Fruit fly (Drosophila melanogaster) S2 (cell line): ENCODE results near the gene CG13311.

Experiments used
- CG8478 ChIP-seq: fragments of >200 bp; optimal IDR thresholded peaks from 2 replicates; lab custom pipeline; 2018
- CTCF ChIP-seq, 2 experiments: fragments of >200 bp; optimal IDR thresholded peaks; 2 replicates each; lab custom pipeline; 2018

Gene CG13311

DNA sequence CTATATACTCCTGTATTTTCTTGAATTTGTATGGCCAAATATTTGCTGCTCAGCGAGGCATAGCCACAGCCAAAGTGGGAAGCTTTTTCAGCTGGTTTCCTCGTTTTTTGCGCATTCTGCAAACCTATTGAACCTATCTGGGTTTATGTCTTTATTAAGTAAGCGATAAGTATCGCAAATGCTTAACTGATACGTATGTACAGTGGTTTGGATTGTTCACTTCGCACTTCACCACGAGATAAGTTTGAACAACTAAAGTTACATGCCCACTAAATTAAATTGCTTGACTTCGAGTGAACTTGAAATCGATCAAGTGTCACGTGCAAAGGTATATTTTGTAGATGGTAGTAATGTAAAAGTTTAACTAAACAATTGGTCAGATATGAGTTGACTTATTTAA lies 28.3 kb downstream of the CG13311 start:
- TF ChIP-seq CG8478, result no peak
- TF ChIP-seq CTCF (optimal IDR thresholded peaks at IDR 0.05; lab: Kevin White, UChicago), result no peak

DNA sequence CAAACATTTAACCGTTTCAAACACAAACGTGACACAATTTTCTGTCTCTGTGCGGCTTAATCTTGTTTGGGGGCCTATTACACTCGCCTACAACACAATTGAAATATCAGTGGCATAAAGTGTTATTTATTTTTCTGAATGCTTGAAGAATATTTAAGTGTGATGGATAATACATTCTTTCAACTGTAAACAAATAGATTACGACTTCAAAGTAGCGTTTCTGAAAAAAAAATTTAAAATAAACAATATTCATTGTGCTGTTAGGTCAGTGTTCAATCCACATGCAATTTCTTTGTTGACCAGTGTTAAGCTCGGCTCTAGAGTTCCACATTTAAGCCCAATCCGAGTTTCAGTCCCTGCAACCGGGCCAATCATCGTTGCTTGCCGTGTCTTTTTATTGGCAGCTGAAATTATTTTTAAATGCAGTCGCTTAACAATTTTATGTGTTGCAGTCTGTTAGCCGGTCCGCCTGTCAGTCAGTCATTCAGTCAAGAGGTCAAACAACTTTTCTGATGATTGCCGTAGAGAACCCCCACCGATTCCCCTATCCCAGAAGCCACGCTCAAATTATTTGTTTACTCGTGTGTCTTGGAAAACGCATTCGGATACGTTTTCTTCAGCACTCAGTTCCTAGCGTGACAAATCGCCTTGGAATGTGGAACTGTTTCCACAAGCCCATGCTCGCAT lies 28.8 kb downstream of the CG13311 start:
- TF ChIP-seq CG8478 (no peak), CTCF (optimal IDR thresholded peaks at IDR 0.05; lab: Kevin White, UChicago) (no peak)

DNA sequence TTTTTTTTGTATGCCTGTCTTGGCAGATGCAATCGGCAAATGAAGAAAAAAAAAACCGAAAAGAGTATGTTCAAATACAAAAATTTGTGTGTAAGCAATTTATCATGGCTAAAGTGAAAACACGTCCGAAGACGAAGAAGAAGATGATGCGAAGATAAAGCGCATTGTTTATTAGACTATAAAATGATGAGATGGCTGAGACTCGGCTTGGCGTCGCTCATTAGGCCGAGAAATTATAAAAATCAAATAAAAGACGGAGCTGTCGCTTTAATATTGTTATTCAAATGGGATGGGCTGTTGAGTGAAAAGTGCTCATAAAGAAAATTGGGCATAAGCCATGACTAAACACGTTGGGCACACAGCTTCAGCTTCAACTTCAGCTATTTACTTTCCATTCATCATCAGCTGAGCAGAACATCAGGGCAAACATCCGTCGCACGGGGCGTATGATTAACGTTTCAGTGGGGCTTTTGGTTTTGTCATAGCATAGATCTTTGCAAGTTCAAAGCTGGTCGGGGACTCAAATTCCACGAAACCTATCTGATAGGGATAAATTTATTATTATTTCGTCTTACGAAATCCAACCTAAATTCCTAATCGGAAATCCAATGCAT lies 31.2 kb downstream of the CG13311 start:
- TF ChIP-seq CTCF (optimal IDR thresholded peaks at IDR 0.05; lab: Kevin White, UChicago), result no peak
- no peak for TF ChIP-seq CG8478

- TF ChIP-seq CG8478 (no peak), CTCF (optimal IDR thresholded peaks at IDR 0.05; lab: Kevin White, UChicago) (no peak)
These were observed 34.1 kb downstream of the CG13311 start for dm6 chr3L:8767876-8768275.

DNA sequence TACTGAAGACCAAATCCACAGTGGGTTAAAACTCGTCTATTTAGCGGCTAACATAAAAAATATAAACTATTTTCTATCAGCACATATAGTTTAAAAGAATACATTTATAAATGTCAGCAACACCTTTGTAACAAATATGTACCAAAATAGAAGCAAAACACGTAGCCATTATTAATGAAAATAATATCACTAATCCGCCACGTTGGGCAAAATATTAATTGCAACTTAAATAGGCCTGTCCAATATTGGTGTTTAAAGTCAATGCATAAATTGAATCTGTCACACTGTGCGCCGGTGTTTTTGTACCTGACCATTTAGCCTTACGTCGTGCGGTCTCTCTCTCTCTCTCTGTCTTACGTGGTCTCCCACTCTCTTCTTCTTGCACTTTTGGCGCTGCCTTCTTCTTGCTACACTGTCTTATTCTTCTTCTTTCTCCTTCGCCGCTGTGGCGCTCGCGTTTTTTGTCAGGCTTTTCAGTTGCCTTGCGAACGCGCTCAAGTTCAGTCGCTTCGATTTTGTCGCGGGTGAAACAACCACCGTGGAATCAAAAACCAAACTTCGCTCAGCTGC lies 35.9 kb downstream of the CG13311 start:
- TF ChIP-seq CG8478 (no peak), CTCF (optimal IDR thresholded peaks at IDR 0.05; lab: Kevin White, UChicago) (no peak)

DNA sequence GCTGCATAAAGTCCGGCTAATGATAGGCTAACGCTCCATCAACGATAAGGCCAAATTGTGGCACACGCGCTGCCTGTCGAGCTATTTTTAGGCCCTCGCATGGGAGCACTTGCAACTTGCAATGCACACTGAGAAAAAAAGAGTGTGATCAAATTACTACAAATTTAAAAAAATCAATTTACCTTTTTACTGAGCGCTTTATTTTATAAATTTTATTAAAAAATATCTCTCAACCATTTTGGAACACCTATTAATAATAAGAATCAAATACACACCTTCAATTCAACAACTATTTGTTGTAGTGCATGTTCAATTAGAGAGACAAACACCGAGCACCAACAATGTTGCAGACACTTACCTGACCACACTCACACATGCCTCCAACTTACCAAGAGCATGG lies 36.5 kb downstream of the CG13311 start:
- TF ChIP-seq CTCF (optimal IDR thresholded peaks at IDR 0.05; lab: Kevin White, UChicago) (no peak), CG8478 (no peak)

dm6 chr3L:8763794-8764193 lies 38.2 kb downstream of the CG13311 start:
- TF ChIP-seq CTCF (optimal IDR thresholded peaks at IDR 0.05; lab: Kevin White, UChicago) (no peak), CG8478 (no peak)

dm6 chr3L:8763037-8763454 lies 38.9 kb downstream of the CG13311 start:
- TF ChIP-seq CTCF (optimal IDR thresholded peaks at IDR 0.05; lab: Kevin White, UChicago) (no peak), CG8478 (no peak)

DNA sequence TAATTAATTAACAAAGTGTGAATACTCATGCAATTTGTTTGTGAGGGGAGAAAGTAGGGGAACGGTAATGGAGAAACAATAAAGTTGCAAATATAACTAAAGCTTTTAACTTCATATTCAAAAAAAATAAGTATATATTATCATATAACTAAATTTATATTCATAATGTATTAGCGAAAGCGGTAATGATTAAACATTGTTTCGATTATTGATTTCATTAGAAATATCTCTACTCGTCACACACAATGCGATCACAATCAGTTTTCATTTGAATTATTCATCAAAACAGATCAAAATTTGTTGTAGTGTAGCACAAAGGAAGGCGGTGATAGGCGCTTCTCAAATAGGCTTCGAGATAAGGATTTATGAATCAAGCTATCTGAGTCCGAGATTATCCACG lies 46.3 kb downstream of the CG13311 start, which contains the start of gene CG6576:
Gene CG6576 (plus strand): TSS at position 301 of the 400 bp plus-strand sequence.
- TF ChIP-seq CG8478 (no peak), CTCF (optimal IDR thresholded peaks at IDR 0.05; lab: Kevin White, UChicago) (no peak)

DNA sequence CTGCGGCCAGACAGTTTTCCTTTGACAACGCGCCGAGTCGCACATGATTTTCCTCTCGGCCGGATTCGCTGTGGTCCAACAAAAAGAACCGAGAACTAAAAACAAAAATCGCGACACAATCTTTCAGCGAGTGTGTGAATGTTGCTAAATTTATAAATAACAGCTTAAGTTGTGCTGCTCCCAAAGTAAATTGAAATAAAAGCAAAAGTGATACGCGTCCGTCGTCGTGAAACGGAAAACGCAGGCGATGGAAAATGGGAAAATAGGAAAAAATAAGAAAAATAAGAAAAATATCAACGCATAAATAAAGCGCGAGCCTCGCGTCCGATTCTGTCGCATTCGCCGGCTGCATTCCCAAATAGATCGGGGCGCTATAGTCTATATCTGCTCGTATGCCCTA lies 48.4 kb downstream of the CG13311 start, which contains the start of gene Fhos:
Gene Fhos (plus strand): TSS at position 28 of the 400 bp plus-strand sequence.
- TF ChIP-seq CTCF (optimal IDR thresholded peaks at IDR 0.05; lab: Kevin White, UChicago) (no peak), CG8478 (no peak)
